Fruit fly (Drosophila melanogaster): ENCODE measurements around the gene Oseg5.

The Oseg5 gene

DNA sequence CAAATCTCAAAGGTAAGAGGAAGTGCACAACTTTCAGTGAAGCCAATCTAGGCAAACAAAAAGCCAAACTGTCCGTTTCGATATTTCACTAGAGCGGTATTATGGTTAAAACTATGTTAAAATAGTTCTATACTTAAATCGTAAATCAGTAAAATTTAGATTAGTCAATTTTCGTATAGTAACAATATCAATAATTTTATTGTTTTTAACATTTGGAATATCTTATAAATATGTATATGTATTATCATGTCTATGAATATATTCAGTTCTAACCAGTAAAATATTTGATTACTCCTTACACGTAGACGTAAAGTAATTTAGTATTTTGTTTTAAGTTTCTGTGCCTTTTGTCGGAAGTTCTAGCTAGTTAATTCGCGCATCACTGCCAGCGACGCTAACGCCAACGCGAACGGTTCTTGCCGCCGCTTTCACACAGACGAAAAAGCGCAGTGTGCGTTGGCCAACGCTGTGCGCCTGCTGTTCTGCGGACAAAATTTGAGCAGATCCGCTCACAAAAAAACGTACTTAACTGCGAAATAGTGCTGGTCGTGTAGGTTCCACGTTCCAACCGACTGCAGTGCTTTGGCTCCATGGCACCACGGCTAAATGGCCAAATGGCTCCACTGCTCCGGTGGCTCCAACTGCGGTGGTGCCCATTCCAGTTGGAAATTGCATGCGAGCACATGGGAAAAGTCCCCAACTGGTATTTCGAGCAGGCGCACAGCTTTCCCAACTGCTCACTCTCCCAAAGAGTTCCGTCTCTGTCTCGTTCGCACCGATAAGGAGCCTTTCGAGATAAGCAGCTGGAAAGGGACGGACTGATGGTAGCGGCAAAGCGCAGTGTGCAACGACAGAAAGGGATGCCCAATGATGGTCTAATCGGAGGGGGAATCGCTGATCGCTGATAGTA is 12.2 kb downstream of the Oseg5 start (continued):
- TF ChIP-seq emc (GFP tag; optimal IDR thresholded peaks at IDR 0.05) (no peak), Lhr (GFP tag; optimal IDR thresholded peaks at IDR 0.05) (peak; percentile 64), sd (tag; optimal IDR thresholded peaks at IDR 0.05) (peak; percentile 96), CG6175 (GFP tag; IDR thresholded peaks at IDR 0.05) (peak; percentile 70; the same call in 1 of the 3 replicates), HmgD (GFP tag; optimal IDR thresholded peaks at IDR 0.05) (peak; percentile 81), sug (tag; optimal IDR thresholded peaks at IDR 0.05) (peak; percentile 86), Scr (GFP tag; IDR thresholded peaks at IDR 0.05; ENCODE audit: partially characterized antibody) (peak; percentile 48), CG10267 (tag; optimal IDR thresholded peaks at IDR 0.05) (peak; percentile 4), ham (GFP tag; IDR thresholded peaks at IDR 0.05) (no peak), CG8089 (GFP tag; optimal IDR thresholded peaks at IDR 0.05) (peak; percentile 34), nau (GFP tag; optimal IDR thresholded peaks at IDR 0.05) (no peak), Sry-δ (GFP tag; optimal IDR thresholded peaks at IDR 0.05) (peak; percentile 12), B-H1 (GFP tag; IDR thresholded peaks at IDR 0.05) (no peak), maf-S (GFP tag; optimal IDR thresholded peaks at IDR 0.05) (no peak), Usf (GFP tag; optimal IDR thresholded peaks at IDR 0.05) (no peak), lola (GFP tag; optimal IDR thresholded peaks at IDR 0.05) (peak in 1 of 3 experiments; percentile 53), CG3407 (GFP tag; optimal IDR thresholded peaks at IDR 0.05) (no peak), ttk (GFP tag; IDR thresholded peaks at IDR 0.05) (0 out of 2 replicates have a peak, but pooled peaks have one; percentile 5), HLH54F (GFP tag; optimal IDR thresholded peaks at IDR 0.05) (no peak), Ssrp (tag; optimal IDR thresholded peaks at IDR 0.05) (peak; percentile 41), CG12942 (GFP tag; optimal IDR thresholded peaks at IDR 0.05) (peak; percentile 16), CG6765 (GFP tag; optimal IDR thresholded peaks at IDR 0.05) (peak; percentile 19), exex (tag; optimal IDR thresholded peaks at IDR 0.05) (peak; percentile 54), pita (GFP tag; optimal IDR thresholded peaks at IDR 0.05) (no peak), CG32532 (GFP tag; IDR thresholded peaks at IDR 0.05) (peak; percentile 33; the same call in 1 of the 2 replicates), BEAF-32 (GFP tag; optimal IDR thresholded peaks at IDR 0.05) (no peak), oc (tag; optimal IDR thresholded peaks at IDR 0.05) (peak; percentile 54), Sox100B (GFP tag; optimal IDR thresholded peaks at IDR 0.05) (peak; percentile 62), CG7357 (GFP tag; IDR thresholded peaks at IDR 0.05) (no peak), CG17912 (GFP tag; optimal IDR thresholded peaks at IDR 0.05) (peak; percentile 41), NFAT (GFP tag; IDR thresholded peaks at IDR 0.05) (peak; percentile 43; the same call in 1 of the 2 replicates), caup (GFP tag; optimal IDR thresholded peaks at IDR 0.05; ENCODE audit: severe bottlenecking) (peak; percentile 1), ssp (GFP tag; IDR thresholded peaks at IDR 0.05) (peak; percentile 29; the same call in 1 of the 2 replicates), Deaf1 (tag; optimal IDR thresholded peaks at IDR 0.05) (peak; percentile 29), knrl (GFP tag; IDR thresholded peaks at IDR 0.05; ENCODE audit: partially characterized antibody) (peak; percentile 40; the same call in 2 of the 3 replicates), CG9797 (GFP tag; optimal IDR thresholded peaks at IDR 0.05) (peak; percentile 5), salm (tag; optimal IDR thresholded peaks at IDR 0.05) (no peak), CHES-1-like (GFP tag; optimal IDR thresholded peaks at IDR 0.05) (no peak), Meics (GFP tag; optimal IDR thresholded peaks at IDR 0.05) (peak; percentile 33), Abd-B (GFP tag; optimal IDR thresholded peaks at IDR 0.05) (no peak), tap (tag; optimal IDR thresholded peaks at IDR 0.05) (peak; percentile 12), ftz-f1 (GFP tag; optimal IDR thresholded peaks at IDR 0.05) (peak; percentile 66), hbn (GFP tag; IDR thresholded peaks at IDR 0.05; ENCODE audit: partially characterized antibody) (peak; percentile 36; the same call in 1 of the 2 replicates), CG15696 (tag; optimal IDR thresholded peaks at IDR 0.05) (no peak), CG4328 (GFP tag; optimal IDR thresholded peaks at IDR 0.05) (peak; percentile 11), Atf3 (GFP tag; optimal IDR thresholded peaks at IDR 0.05) (no peak), otp (GFP tag; IDR thresholded peaks at IDR 0.05) (peak; percentile 44; the same call in 1 of the 3 replicates)

Data from whole organism, embryonic.